Fruit fly (Drosophila melanogaster) whole organism, embryonic: ENCODE results near the gene CG5910.

Experiments
- Adf1 ChIP-seq: fragments of 200-800 bp; sonication (Bioruptor generic); IDR thresholded peaks from 2 replicates; pipeline ENCODE4 v1.3.6; 2022; ENCODE audit warnings: missing biosample characterization, missing genetic modification characterization
- Asciz ChIP-seq: fragments of 200-800 bp; sonication (Bioruptor generic); optimal IDR thresholded peaks from 2 replicates; lab custom pipeline; 2017; ENCODE audit warnings: missing biosample characterization, mild to moderate bottlenecking, missing genetic modification characterization, missing genetic modification reagents
- B-H2 ChIP-seq: fragments of 200-800 bp; sonication (Bioruptor generic); optimal IDR thresholded peaks from 2 replicates; lab custom pipeline; 2018; ENCODE audit warnings: missing biosample characterization, mild to moderate bottlenecking, missing genetic modification characterization
- BEAF-32 ChIP-seq: fragments of 200-800 bp; sonication (Bioruptor generic); optimal IDR thresholded peaks from 3 replicates; lab custom pipeline; 2017; ENCODE audit warnings: missing biosample characterization, missing genetic modification characterization, mild to moderate bottlenecking, moderate library complexity, missing genetic modification reagents
- Bgb ChIP-seq: fragments of 200-800 bp; sonication (Bioruptor generic); IDR thresholded peaks from 2 replicates; pipeline ENCODE4 v1.3.6; 2022; ENCODE audit warnings: missing biosample characterization, missing genetic modification characterization; ENCODE audit not compliant: partially characterized antibody
- CG10274 ChIP-seq: fragments of 200-800 bp; sonication (Bioruptor generic); optimal IDR thresholded peaks from 3 replicates; lab custom pipeline; 2017; ENCODE audit warnings: missing biosample characterization, mild to moderate bottlenecking, missing genetic modification characterization
- CG10431 ChIP-seq: fragments of 200-800 bp; sonication (Bioruptor generic); optimal IDR thresholded peaks from 3 replicates; lab custom pipeline; 2018; ENCODE audit warnings: missing biosample characterization, mild to moderate bottlenecking, missing genetic modification characterization
- CG11695 ChIP-seq: fragments of 200-800 bp; sonication (Bioruptor generic); IDR thresholded peaks from 3 replicates; pipeline ENCODE4 v1.3.6; 2022; ENCODE audit warnings: missing biosample characterization, missing genetic modification characterization
- CG12071 ChIP-seq: fragments of 200-800 bp; sonication (Bioruptor generic); optimal IDR thresholded peaks from 3 replicates; lab custom pipeline; 2018; ENCODE audit warnings: missing biosample characterization, mild to moderate bottlenecking, missing genetic modification characterization
- CG12659 ChIP-seq: fragments of 200-800 bp; sonication (Bioruptor generic); optimal IDR thresholded peaks from 3 replicates; lab custom pipeline; 2017; ENCODE audit warnings: mild to moderate bottlenecking, missing biosample characterization, missing genetic modification reagents, missing genetic modification characterization
- CG14710 ChIP-seq: fragments of 200-800 bp; sonication (Bioruptor generic); optimal IDR thresholded peaks from 3 replicates; lab custom pipeline; 2019; ENCODE audit warnings: missing biosample characterization, mild to moderate bottlenecking, missing genetic modification characterization, moderate library complexity
- CG17186 ChIP-seq: fragments of 200-800 bp; sonication (Bioruptor generic); optimal IDR thresholded peaks from 3 replicates; lab custom pipeline; 2017; ENCODE audit warnings: missing biosample characterization, missing genetic modification reagents, missing genetic modification characterization
- CG17829 ChIP-seq: fragments of 200-800 bp; optimal IDR thresholded peaks from 2 replicates; lab custom pipeline; 2019; ENCODE audit warnings: missing biosample characterization, mild to moderate bottlenecking, missing genetic modification characterization, moderate library complexity
- CG2116 ChIP-seq: fragments of 200-800 bp; sonication (Bioruptor generic); optimal IDR thresholded peaks from 3 replicates; lab custom pipeline; 2018; ENCODE audit warnings: missing biosample characterization, mild to moderate bottlenecking, missing genetic modification characterization
- CG2712 ChIP-seq: fragments of 200-800 bp; optimal IDR thresholded peaks from 3 replicates; lab custom pipeline; 2019; ENCODE audit warnings: missing biosample characterization, mild to moderate bottlenecking, missing genetic modification characterization, moderate library complexity
- CG30020 ChIP-seq: fragments of 200-800 bp; optimal IDR thresholded peaks from 2 replicates; lab custom pipeline; 2019; ENCODE audit warnings: missing biosample characterization, mild to moderate bottlenecking, missing genetic modification characterization, moderate library complexity
- CG34224 ChIP-seq: fragments of 200-800 bp; sonication (Bioruptor generic); IDR thresholded peaks from 3 replicates; pipeline ENCODE4 v1.3.6; 2022; ENCODE audit warnings: missing biosample characterization, missing genetic modification characterization; ENCODE audit not compliant: partially characterized antibody
- CG34422 ChIP-seq: fragments of 200-800 bp; sonication (Bioruptor generic); IDR thresholded peaks from 3 replicates; pipeline ENCODE4 v1.3.6; 2022; ENCODE audit warnings: missing biosample characterization, missing genetic modification characterization
- CG4617 ChIP-seq: fragments of 200-800 bp; sonication (Bioruptor generic); optimal IDR thresholded peaks from 3 replicates; lab custom pipeline; 2016; ENCODE audit warnings: missing biosample characterization, missing genetic modification characterization, borderline replicate concordance
- CG6254 ChIP-seq: fragments of 200-800 bp; sonication (Bioruptor generic); optimal IDR thresholded peaks from 3 replicates; lab custom pipeline; 2017; ENCODE audit warnings: mild to moderate bottlenecking, missing biosample characterization, missing genetic modification reagents, missing genetic modification characterization
- Dref ChIP-seq: fragments of 200-800 bp; sonication (Bioruptor generic); IDR thresholded peaks from 2 replicates; pipeline ENCODE4 v1.3.6; 2022; ENCODE audit warnings: missing biosample characterization, missing genetic modification characterization
- E2f2 ChIP-seq: fragments of 200-800 bp; sonication (Bioruptor generic); IDR thresholded peaks from 2 replicates; pipeline ENCODE4 v1.3.6; 2022; ENCODE audit warnings: missing biosample characterization, missing genetic modification characterization
- Ets97D ChIP-seq: fragments of 200-800 bp; sonication (Bioruptor generic); optimal IDR thresholded peaks from 3 replicates; lab custom pipeline; 2016; ENCODE audit warnings: missing biosample characterization, missing genetic modification characterization
- HmgZ ChIP-seq: fragments of 200-800 bp; sonication (Bioruptor generic); optimal IDR thresholded peaks from 2 replicates; lab custom pipeline; 2018; ENCODE audit warnings: missing biosample characterization, mild to moderate bottlenecking, missing genetic modification characterization
- MBD-R2 ChIP-seq: fragments of 200-800 bp; sonication (Bioruptor generic); IDR thresholded peaks from 2 replicates; pipeline ENCODE4 v1.3.6; 2022; ENCODE audit warnings: missing biosample characterization, missing genetic modification characterization
- MESR4 ChIP-seq: fragments of 200-800 bp; sonication (Bioruptor generic); optimal IDR thresholded peaks from 2 replicates; lab custom pipeline; 2018; ENCODE audit warnings: missing biosample characterization, mild to moderate bottlenecking, missing genetic modification characterization, moderate library complexity
- Max ChIP-seq: fragments of 200-800 bp; sonication (Bioruptor generic); optimal IDR thresholded peaks from 2 replicates; lab custom pipeline; 2016; ENCODE audit warnings: missing biosample characterization, mild to moderate bottlenecking, missing genetic modification characterization
- Pdp1 ChIP-seq, 2 experiments: fragments of 200-800 bp; sonication (Bioruptor generic); optimal IDR thresholded peaks; 3 replicates each; lab custom pipeline; 2016; ENCODE audit warnings: missing biosample characterization in 2 of 2, missing genetic modification characterization in 2 of 2, mild to moderate bottlenecking in 1 of 2, moderate library complexity in 1 of 2
- Sin3A ChIP-seq: fragments of >200 bp; optimal IDR thresholded peaks from 2 replicates; lab custom pipeline; 2018
- Sry-δ ChIP-seq: fragments of 200-800 bp; sonication (Bioruptor generic); optimal IDR thresholded peaks from 2 replicates; lab custom pipeline; 2016; ENCODE audit warnings: missing biosample characterization, missing genetic modification characterization
- YL-1 ChIP-seq: fragments of 200-800 bp; sonication (Bioruptor generic); optimal IDR thresholded peaks from 3 replicates; lab custom pipeline; 2017; ENCODE audit warnings: missing biosample characterization, mild to moderate bottlenecking, missing genetic modification characterization
- amos ChIP-seq: fragments of 200-800 bp; sonication (Bioruptor generic); IDR thresholded peaks from 2 replicates; pipeline ENCODE4 v1.3.6; 2022; ENCODE audit warnings: missing biosample characterization, missing genetic modification characterization; ENCODE audit not compliant: partially characterized antibody
- bab2 ChIP-seq: fragments of 200-800 bp; sonication (Bioruptor generic); optimal IDR thresholded peaks from 2 replicates; lab custom pipeline; 2016; ENCODE audit warnings: missing biosample characterization, missing genetic modification characterization
- bbx ChIP-seq: fragments of 200-800 bp; sonication (Bioruptor generic); IDR thresholded peaks from 2 replicates; pipeline ENCODE4 v1.3.6; 2022; ENCODE audit warnings: missing biosample characterization, missing genetic modification characterization; ENCODE audit not compliant: partially characterized antibody
- croc ChIP-seq: fragments of 200-800 bp; sonication (Bioruptor generic); conservative IDR thresholded peaks from 3 replicates; pipeline ENCODE4 v1.3.6; 2022; ENCODE audit warnings: missing biosample characterization, missing genetic modification characterization
- crp ChIP-seq, 2 experiments: fragments of 200-800 bp; sonication (Bioruptor generic); optimal IDR thresholded peaks; 2 replicates in 1 of 2; 3 replicates in 1 of 2; lab custom pipeline; 2017; ENCODE audit warnings: missing biosample characterization in 2 of 2, missing genetic modification characterization in 2 of 2, mild to moderate bottlenecking in 1 of 2, moderate library complexity in 1 of 2
- ewg ChIP-seq: fragments of 200-800 bp; sonication (Bioruptor generic); optimal IDR thresholded peaks from 3 replicates; lab custom pipeline; 2017; ENCODE audit warnings: mild to moderate bottlenecking, missing biosample characterization, missing genetic modification reagents, missing genetic modification characterization
- gfzf ChIP-seq: fragments of 200-800 bp; sonication (Bioruptor generic); optimal IDR thresholded peaks from 2 replicates; lab custom pipeline; 2016; ENCODE audit warnings: missing biosample characterization, mild to moderate bottlenecking, missing genetic modification characterization, moderate library complexity
- oc ChIP-seq: fragments of 200-800 bp; sonication (Bioruptor generic); optimal IDR thresholded peaks from 2 replicates; lab custom pipeline; 2018; ENCODE audit warnings: missing biosample characterization, mild to moderate bottlenecking, missing genetic modification characterization, moderate library complexity
- pita ChIP-seq: fragments of 200-800 bp; sonication (Bioruptor generic); optimal IDR thresholded peaks from 2 replicates; lab custom pipeline; 2017; ENCODE audit warnings: missing biosample characterization, mild to moderate bottlenecking, missing genetic modification characterization
- pzg ChIP-seq: fragments of 200-800 bp; sonication (Bioruptor generic); optimal IDR thresholded peaks from 3 replicates; lab custom pipeline; 2018; ENCODE audit warnings: missing biosample characterization, mild to moderate bottlenecking, missing genetic modification characterization, moderate library complexity
- sd ChIP-seq: fragments of 200-800 bp; sonication (Bioruptor generic); optimal IDR thresholded peaks from 3 replicates; lab custom pipeline; 2018; ENCODE audit warnings: missing biosample characterization, mild to moderate bottlenecking, missing genetic modification characterization, moderate library complexity
- sens ChIP-seq: fragments of 200-800 bp; sonication (Bioruptor generic); peaks from one replicate; lab custom pipeline; 2016; ENCODE audit warnings: missing biosample characterization, missing genetic modification characterization
- sna ChIP-seq: fragments of 200-800 bp; sonication (Bioruptor generic); IDR thresholded peaks from 2 replicates; pipeline ENCODE4 v1.3.6; 2022; ENCODE audit warnings: missing biosample characterization, missing genetic modification characterization; ENCODE audit not compliant: partially characterized antibody
- stwl ChIP-seq: fragments of 200-800 bp; sonication (Bioruptor generic); optimal IDR thresholded peaks from 3 replicates; lab custom pipeline; 2018; ENCODE audit warnings: missing biosample characterization, mild to moderate bottlenecking, missing genetic modification characterization, moderate library complexity
- trem ChIP-seq: fragments of 200-800 bp; optimal IDR thresholded peaks from 3 replicates; lab custom pipeline; 2019; ENCODE audit warnings: missing biosample characterization, mild to moderate bottlenecking, missing genetic modification characterization, moderate library complexity
- zfh1 ChIP-seq: fragments of 200-800 bp; sonication (Bioruptor generic); IDR thresholded peaks from 3 replicates; pipeline ENCODE4 v1.3.6; 2022; ENCODE audit warnings: missing biosample characterization, missing genetic modification characterization

The CG5910 gene

DNA sequence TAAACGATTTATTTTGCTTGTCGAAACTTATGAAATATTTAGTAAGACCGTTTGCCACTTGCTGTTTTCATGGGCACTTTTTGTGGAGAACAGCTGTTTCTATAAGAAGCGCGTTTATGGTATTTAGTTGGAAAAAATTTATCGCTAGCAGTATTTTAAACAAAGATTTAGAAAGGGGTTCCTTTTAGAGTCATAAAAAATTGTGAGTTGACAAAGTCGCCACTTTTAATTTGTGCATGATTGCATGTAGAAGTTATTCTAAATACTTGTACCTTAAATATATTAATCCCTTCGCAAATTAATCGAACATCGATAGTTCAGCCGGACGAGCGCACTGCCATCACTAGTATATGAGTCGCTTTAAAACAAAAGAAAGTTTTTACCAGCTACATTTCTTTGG, 9.9 kb upstream of the CG5910 start, which contains the start of the genes Las and Psn (continued):
- peak; percentile 66 for TF ChIP-seq stwl (tag; lab: Kevin White, UChicago)
- no peak for TF ChIP-seq CG11695 (GFP tag; lab: Robert Waterston, UW)
- TF ChIP-seq oc (tag; lab: Kevin White, UChicago) = peak; percentile 20
- no peak for TF ChIP-seq pita (GFP tag; lab: Kevin White, UChicago)
- TF ChIP-seq croc (GFP tag; lab: Robert Waterston, UW) = no peak
- peak; percentile 62 for TF ChIP-seq CG34224 (GFP tag; lab: Robert Waterston, UW)

DNA sequence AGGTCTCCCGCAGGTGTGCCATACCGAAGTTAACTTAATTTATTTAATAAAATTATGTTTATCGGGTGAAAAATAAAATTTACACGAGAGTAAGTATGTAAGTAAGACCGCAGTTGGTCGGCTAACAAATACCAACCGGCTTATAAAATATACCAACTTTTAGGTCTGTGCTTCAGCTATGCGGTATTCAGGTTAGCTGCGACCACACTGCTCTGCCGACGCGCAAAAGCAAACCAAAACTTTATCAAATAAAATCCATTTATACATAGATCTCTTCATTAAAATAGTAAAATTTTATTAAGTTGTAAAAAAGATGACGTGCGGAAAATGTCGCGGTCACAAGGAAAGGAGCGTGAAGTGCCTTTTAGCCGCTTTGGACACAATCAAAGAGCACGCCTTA, 6.2 kb upstream of the CG5910 start, which contains the start of the genes mRpL15 and CtIP:
Gene mRpL15 (minus strand): TSS at position 141 of the 400 bp plus-strand sequence.
Gene CtIP (plus strand): TSS at position 182 of the 400 bp plus-strand sequence.
- TF ChIP-seq B-H2 = no peak
- peak; percentile 26; the same call in 1 of the 3 replicates for TF ChIP-seq CG34224 (GFP tag; lab: Robert Waterston, UW)
- TF ChIP-seq pzg (GFP tag; lab: Kevin White, UChicago) = peak; percentile 79
- no peak for TF ChIP-seq sna
- TF ChIP-seq ewg (GFP tag; lab: Kevin White, UChicago) = peak; percentile 67
- TF ChIP-seq crp (GFP tag; optimal IDR thresholded peaks at IDR 0.05; lab: Kevin White, UChicago) = peak in 1 of 2 experiments; percentile 65
- peak; percentile 5 for TF ChIP-seq CG2116 (GFP tag; lab: Kevin White, UChicago)
- TF ChIP-seq CG34422 (GFP tag; lab: Robert Waterston, UW) = peak; percentile 68; the same call in 1 of the 3 replicates
- TF ChIP-seq HmgZ (tag; lab: Kevin White, UChicago) = peak; percentile 15
- TF ChIP-seq CG10431 (GFP tag; lab: Kevin White, UChicago) = no peak
- TF ChIP-seq MESR4 = peak; percentile 39
- TF ChIP-seq CG14710 (tag; lab: Kevin White, UChicago) = peak; percentile 11
- TF ChIP-seq CG6254 (GFP tag; lab: Kevin White, UChicago) = no peak
- peak; percentile 49 for TF ChIP-seq CG17186 (GFP tag; lab: Kevin White, UChicago)
- TF ChIP-seq trem (tag; lab: Kevin White, UChicago) = peak; percentile 53
- peak; percentile 36; the same call in 1 of the 2 replicates for TF ChIP-seq amos (GFP tag; lab: Robert Waterston, UW)
- TF ChIP-seq YL-1 = peak; percentile 75
- peak; percentile 39 for TF ChIP-seq Sry-δ (GFP tag; lab: Kevin White, UChicago)
- TF ChIP-seq bab2 = no peak
- TF ChIP-seq CG12659 (GFP tag; lab: Kevin White, UChicago) = peak; percentile 47
- peak; percentile 87 for TF ChIP-seq CG4617
- peak; percentile 39; the same call in 1 of the 2 replicates for TF ChIP-seq Bgb (GFP tag; lab: Robert Waterston, UW)
- TF ChIP-seq MBD-R2 (GFP tag; lab: Robert Waterston, UW) = peak; percentile 86
- TF ChIP-seq Max (GFP tag; lab: Kevin White, UChicago) = no peak
- peak; percentile 13 for TF ChIP-seq CG30020
- peak; percentile 33 for TF ChIP-seq sens (GFP tag; lab: Kevin White, UChicago)
- peak; percentile 68 for TF ChIP-seq stwl (tag; lab: Kevin White, UChicago)
- no peak for TF ChIP-seq Asciz (GFP tag; lab: Kevin White, UChicago)
- peak; percentile 24 for TF ChIP-seq CG17829 (tag; lab: Kevin White, UChicago)
- 0 out of 2 replicates have a peak, but pooled peaks have one; percentile 31 for TF ChIP-seq Adf1
- no peak for TF ChIP-seq CG12071 (GFP tag; lab: Kevin White, UChicago)
- TF ChIP-seq Ets97D (GFP tag; lab: Kevin White, UChicago) = peak; percentile 38
- TF ChIP-seq E2f2 = peak; percentile 68
- TF ChIP-seq zfh1 (GFP tag; lab: Robert Waterston, UW) = no peak
- peak; percentile 88 for TF ChIP-seq gfzf (GFP tag; lab: Kevin White, UChicago)
- TF ChIP-seq BEAF-32 (GFP tag; lab: Kevin White, UChicago) = peak; percentile 43
- peak; percentile 35; the same call in 1 of the 2 replicates for TF ChIP-seq Dref (GFP tag; lab: Robert Waterston, UW)
- no peak for TF ChIP-seq CG10274 (GFP tag; lab: Kevin White, UChicago)
- TF ChIP-seq Sin3A (lab: Kevin White, UChicago) = peak; percentile 22
- TF ChIP-seq CG2712 (tag; lab: Kevin White, UChicago) = peak; percentile 11
- peak; percentile 55 for TF ChIP-seq bbx (GFP tag; lab: Robert Waterston, UW)
- peak in 1 of 2 experiments; percentile 29 for TF ChIP-seq Pdp1 (GFP tag; optimal IDR thresholded peaks at IDR 0.05; lab: Kevin White, UChicago)
- TF ChIP-seq sd (tag; lab: Kevin White, UChicago) = peak; percentile 53
